In genomic region chrIII:13659028-13659427, ce11 we compare ENCODE assay signal across 5 worm cellular contexts.
TF ChIP-seq lines count a peak whose summit lies in the region.

No protein-coding gene starts in this region.

TF ChIP-seq in whole organism, L1 larva, 84 proteins besides CTCF, POLR2A, EP300 and RAD21:
- TF ChIP-seq ceh-82 (tag; optimal IDR thresholded peaks at IDR 0.05; lab: Kevin White, UChicago) (no peak), efl-3 (GFP tag; optimal IDR thresholded peaks at IDR 0.05; lab: Kevin White, UChicago) (no peak), blmp-1 (tag; optimal IDR thresholded peaks at IDR 0.05; lab: Kevin White, UChicago) (peak; percentile 78), C34B4.2 (tag; optimal IDR thresholded peaks at IDR 0.05; lab: Kevin White, UChicago) (no peak), lin-35 (GFP tag; optimal IDR thresholded peaks at IDR 0.05; lab: Kevin White, UChicago) (no peak), lin-39 (tag; optimal IDR thresholded peaks at IDR 0.05; lab: Kevin White, UChicago) (no peak), nhr-20 (tag; optimal IDR thresholded peaks at IDR 0.05; lab: Kevin White, UChicago) (no peak), unc-130 (tag; optimal IDR thresholded peaks at IDR 0.05; lab: Kevin White, UChicago) (no peak), mab-9 (GFP tag; IDR thresholded peaks at IDR 0.05; lab: Robert Waterston, UW) (no peak), elt-2 (tag; optimal IDR thresholded peaks at IDR 0.05; lab: Kevin White, UChicago) (no peak), fkh-8 (tag; optimal IDR thresholded peaks at IDR 0.05; lab: Kevin White, UChicago) (no peak), nhr-77 (tag; optimal IDR thresholded peaks at IDR 0.05; lab: Kevin White, UChicago) (no peak), lin-14 (GFP tag; optimal IDR thresholded peaks at IDR 0.05; lab: Kevin White, UChicago) (peak; percentile 35), lin-15B (tag; optimal IDR thresholded peaks at IDR 0.05; lab: Kevin White, UChicago) (no peak), nhr-76 (tag; optimal IDR thresholded peaks at IDR 0.05; lab: Kevin White, UChicago) (no peak), vab-15 (tag; optimal IDR thresholded peaks at IDR 0.05; lab: Kevin White, UChicago) (no peak)

TF ChIP-seq in whole organism, L2 larva, 48 proteins besides CTCF, POLR2A, EP300 and RAD21:
- TF ChIP-seq blmp-1 (tag; optimal IDR thresholded peaks at IDR 0.05; lab: Kevin White, UChicago; ENCODE audit: insufficient read depth) (no peak), sma-9 (GFP tag; optimal IDR thresholded peaks at IDR 0.05; lab: Kevin White, UChicago) (no peak), sma-9 (tag; optimal IDR thresholded peaks at IDR 0.05; lab: Kevin White, UChicago) (no peak), lsy-2 (tag; optimal IDR thresholded peaks at IDR 0.05; lab: Kevin White, UChicago) (no peak), elt-1 (tag; optimal IDR thresholded peaks at IDR 0.05; lab: Kevin White, UChicago) (peak; percentile 4), lin-39 (tag; optimal IDR thresholded peaks at IDR 0.05; lab: Kevin White, UChicago) (no peak), ztf-1 (GFP tag; conservative IDR thresholded peaks at IDR 0.05; lab: Robert Waterston, UW) (no peak), snpc-4 (tag; optimal IDR thresholded peaks at IDR 0.05; lab: Kevin White, UChicago) (no peak), ceh-16 (tag; optimal IDR thresholded peaks at IDR 0.05; lab: Kevin White, UChicago) (peak; percentile 27)

TF ChIP-seq in whole organism, L3 larva, 47 proteins besides CTCF, POLR2A, EP300 and RAD21:
- TF ChIP-seq mdl-1 (tag; optimal IDR thresholded peaks at IDR 0.05; lab: Kevin White, UChicago) (no peak), pqm-1 (tag; optimal IDR thresholded peaks at IDR 0.05; lab: Kevin White, UChicago) (no peak), nhr-25 (tag; optimal IDR thresholded peaks at IDR 0.05; lab: Kevin White, UChicago) (peak; percentile 40), lsy-12 (tag; optimal IDR thresholded peaks at IDR 0.05; lab: Kevin White, UChicago) (no peak), nhr-23 (tag; optimal IDR thresholded peaks at IDR 0.05; lab: Kevin White, UChicago) (peak; percentile 45), ceh-28 (tag; optimal IDR thresholded peaks at IDR 0.05; lab: Kevin White, UChicago) (no peak), fkh-10 (GFP tag; optimal IDR thresholded peaks at IDR 0.05; lab: Kevin White, UChicago) (no peak), ceh-9 (tag; optimal IDR thresholded peaks at IDR 0.05; lab: Kevin White, UChicago) (no peak), unc-62 (GFP tag; optimal IDR thresholded peaks at IDR 0.05; lab: Kevin White, UChicago) (no peak), unc-39 (tag; optimal IDR thresholded peaks at IDR 0.05; lab: Kevin White, UChicago) (no peak), elt-1 (tag; optimal IDR thresholded peaks at IDR 0.05; lab: Kevin White, UChicago) (peak; percentile 69), nhr-11 (tag; optimal IDR thresholded peaks at IDR 0.05; lab: Kevin White, UChicago) (no peak), hmg-11 (tag; optimal IDR thresholded peaks at IDR 0.05; lab: Kevin White, UChicago) (no peak), elt-2 (tag; optimal IDR thresholded peaks at IDR 0.05; lab: Kevin White, UChicago) (no peak), skn-1 (tag; optimal IDR thresholded peaks at IDR 0.05; lab: Kevin White, UChicago) (no peak), nfya-1 (tag; optimal IDR thresholded peaks at IDR 0.05; lab: Kevin White, UChicago; ENCODE audit: insufficient read depth) (no peak)

TF ChIP-seq in whole organism, late embryonic, 69 proteins besides CTCF, POLR2A, EP300 and RAD21:
- no peak for TF ChIP-seq unc-42 (tag; optimal IDR thresholded peaks at IDR 0.05; lab: Kevin White, UChicago)
- no peak for TF ChIP-seq ttx-3 (tag; optimal IDR thresholded peaks at IDR 0.05; lab: Kevin White, UChicago)
- peak; percentile 33 for TF ChIP-seq unc-55 (GFP tag; optimal IDR thresholded peaks at IDR 0.05; lab: Kevin White, UChicago)

TF ChIP-seq in whole organism, mixed stage, embryonic, 35 proteins besides CTCF, POLR2A, EP300 and RAD21:
- TF ChIP-seq unc-62 (GFP tag; optimal IDR thresholded peaks at IDR 0.05; lab: Kevin White, UChicago) (peak; percentile 46), ceh-43 (GFP tag; optimal IDR thresholded peaks at IDR 0.05; lab: Kevin White, UChicago) (no peak)
